Fruit fly (Drosophila melanogaster) whole organism, embryonic: ENCODE results near the gene cdi.

Experiments used
- Asciz ChIP-seq: fragments of 200-800 bp; sonication (Bioruptor generic); optimal IDR thresholded peaks from 2 replicates; lab custom pipeline; 2017; ENCODE audit warnings: missing biosample characterization, mild to moderate bottlenecking, missing genetic modification characterization, missing genetic modification reagents
- B-H1 ChIP-seq: fragments of 200-800 bp; sonication (Bioruptor generic); IDR thresholded peaks from 3 replicates; pipeline ENCODE4 v1.3.6; 2022; ENCODE audit warnings: missing biosample characterization, missing genetic modification characterization
- C15 ChIP-seq: fragments of 200-800 bp; sonication (Bioruptor generic); IDR thresholded peaks from 3 replicates; pipeline ENCODE4 v1.3.6; 2022; ENCODE audit warnings: missing biosample characterization, missing genetic modification characterization
- CG1024 ChIP-seq: fragments of 200-800 bp; sonication (Bioruptor generic); IDR thresholded peaks from 2 replicates; pipeline ENCODE4 v1.3.6; 2022; ENCODE audit warnings: missing biosample characterization, missing genetic modification characterization
- CG11093 ChIP-seq: fragments of 200-800 bp; sonication (Bioruptor generic); IDR thresholded peaks from 3 replicates; pipeline ENCODE4 v1.3.6; 2022; ENCODE audit warnings: missing biosample characterization, missing genetic modification characterization
- CG11723 ChIP-seq: fragments of 200-800 bp; sonication (Bioruptor generic); optimal IDR thresholded peaks from 2 replicates; lab custom pipeline; 2017; ENCODE audit warnings: missing biosample characterization, mild to moderate bottlenecking, missing genetic modification characterization
- CG12236 ChIP-seq: fragments of 200-800 bp; sonication (Bioruptor generic); optimal IDR thresholded peaks from 2 replicates; lab custom pipeline; 2016; ENCODE audit warnings: missing biosample characterization, missing genetic modification characterization
- CG1603 ChIP-seq: fragments of 200-800 bp; sonication (Bioruptor generic); optimal IDR thresholded peaks from 2 replicates; lab custom pipeline; 2019; ENCODE audit warnings: missing biosample characterization, mild to moderate bottlenecking, missing genetic modification characterization, moderate library complexity
- CG1792 ChIP-seq: fragments of 200-800 bp; sonication (Bioruptor generic); optimal IDR thresholded peaks from 2 replicates; lab custom pipeline; 2016; ENCODE audit warnings: missing biosample characterization, missing genetic modification characterization
- CG18011 ChIP-seq: fragments of 200-800 bp; sonication (Bioruptor generic); optimal IDR thresholded peaks from 2 replicates; lab custom pipeline; 2017; ENCODE audit warnings: missing biosample characterization, missing genetic modification characterization, mild to moderate bottlenecking, moderate library complexity, missing genotype
- CG1832 ChIP-seq: fragments of 200-800 bp; sonication (Bioruptor generic); optimal IDR thresholded peaks from 2 replicates; lab custom pipeline; 2017; ENCODE audit warnings: missing biosample characterization, mild to moderate bottlenecking, missing genetic modification characterization, inconsistent platforms
- CG2116 ChIP-seq: fragments of 200-800 bp; sonication (Bioruptor generic); optimal IDR thresholded peaks from 3 replicates; lab custom pipeline; 2018; ENCODE audit warnings: missing biosample characterization, mild to moderate bottlenecking, missing genetic modification characterization
- CG2875 ChIP-seq: fragments of 200-800 bp; sonication (Bioruptor generic); optimal IDR thresholded peaks from 2 replicates; lab custom pipeline; 2017; ENCODE audit warnings: missing biosample characterization, mild to moderate bottlenecking, missing genetic modification characterization, missing genetic modification reagents
- CG2889 ChIP-seq: fragments of 200-800 bp; sonication (Bioruptor generic); IDR thresholded peaks from 3 replicates; pipeline ENCODE4 v1.3.6; 2022; ENCODE audit warnings: missing biosample characterization, missing genetic modification characterization
- CG3163 ChIP-seq: fragments of 200-800 bp; sonication (Bioruptor generic); optimal IDR thresholded peaks from 3 replicates; lab custom pipeline; 2016; ENCODE audit warnings: missing biosample characterization, missing genetic modification characterization
- CG33557 ChIP-seq: fragments of 200-800 bp; sonication (Bioruptor generic); optimal IDR thresholded peaks from 2 replicates; lab custom pipeline; 2019; ENCODE audit warnings: missing biosample characterization, mild to moderate bottlenecking, missing genetic modification characterization, moderate library complexity
- CG3995 ChIP-seq: fragments of 200-800 bp; sonication (Bioruptor generic); optimal IDR thresholded peaks from 3 replicates; lab custom pipeline; 2016; ENCODE audit warnings: missing biosample characterization, missing genetic modification characterization
- CG6813 ChIP-seq: fragments of 200-800 bp; sonication (Bioruptor generic); optimal IDR thresholded peaks from 2 replicates; lab custom pipeline; 2017; ENCODE audit warnings: missing biosample characterization, missing genetic modification characterization, mild to moderate bottlenecking, moderate library complexity, missing genetic modification reagents
- CG7372 ChIP-seq: fragments of 200-800 bp; sonication (Bioruptor generic); IDR thresholded peaks from 2 replicates; pipeline ENCODE4 v1.3.6; 2022; ENCODE audit warnings: missing biosample characterization, missing genetic modification characterization
- CG8281 ChIP-seq: fragments of 200-800 bp; sonication (Bioruptor generic); optimal IDR thresholded peaks from 2 replicates; lab custom pipeline; 2018; ENCODE audit warnings: missing biosample characterization, mild to moderate bottlenecking, missing genetic modification characterization, moderate library complexity
- CG9437 ChIP-seq: fragments of 200-800 bp; sonication (Bioruptor generic); optimal IDR thresholded peaks from 2 replicates; lab custom pipeline; 2018; ENCODE audit warnings: missing biosample characterization, mild to moderate bottlenecking, missing genetic modification characterization
- Dbx ChIP-seq: fragments of 200-800 bp; sonication (Bioruptor generic); IDR thresholded peaks from 3 replicates; pipeline ENCODE4 v1.3.6; 2022; ENCODE audit warnings: missing biosample characterization, missing genetic modification characterization
- E2f1 ChIP-seq: fragments of 200-800 bp; sonication (Bioruptor generic); IDR thresholded peaks from 2 replicates; pipeline ENCODE4 v1.3.6; 2022; ENCODE audit warnings: missing biosample characterization, missing genetic modification characterization
- Fer2 ChIP-seq: fragments of 200-800 bp; sonication (Bioruptor generic); optimal IDR thresholded peaks from 2 replicates; lab custom pipeline; 2018; ENCODE audit warnings: missing biosample characterization, mild to moderate bottlenecking, missing genetic modification characterization, moderate library complexity
- Gsc ChIP-seq: fragments of 200-800 bp; sonication (Bioruptor generic); IDR thresholded peaks from 2 replicates; pipeline ENCODE4 v1.3.6; 2022; ENCODE audit warnings: missing biosample characterization, missing genetic modification characterization
- HHEX ChIP-seq: fragments of 200-800 bp; sonication (Bioruptor generic); optimal IDR thresholded peaks from 3 replicates; lab custom pipeline; 2017; ENCODE audit warnings: missing biosample characterization, mild to moderate bottlenecking, missing genetic modification characterization, missing genetic modification reagents
- Meics ChIP-seq: fragments of 200-800 bp; sonication (Bioruptor generic); optimal IDR thresholded peaks from 2 replicates; lab custom pipeline; 2017; ENCODE audit warnings: missing biosample characterization, mild to moderate bottlenecking, missing genetic modification characterization
- Oli ChIP-seq: fragments of 200-800 bp; sonication (Bioruptor generic); optimal IDR thresholded peaks from 2 replicates; lab custom pipeline; 2018; ENCODE audit warnings: missing biosample characterization, mild to moderate bottlenecking, missing genetic modification characterization, moderate library complexity
- Sox102F ChIP-seq: fragments of 200-800 bp; sonication (Bioruptor generic); optimal IDR thresholded peaks from 2 replicates; lab custom pipeline; 2018; ENCODE audit warnings: missing biosample characterization, mild to moderate bottlenecking, missing genetic modification characterization, moderate library complexity
- ab ChIP-seq: fragments of 200-800 bp; sonication (Bioruptor generic); optimal IDR thresholded peaks from 2 replicates; lab custom pipeline; 2016; ENCODE audit warnings: missing biosample characterization, missing genetic modification characterization
- abd-A ChIP-seq: fragments of 200-800 bp; sonication (Bioruptor generic); optimal IDR thresholded peaks from 3 replicates; lab custom pipeline; 2019; ENCODE audit warnings: missing biosample characterization, mild to moderate bottlenecking, missing genetic modification characterization, moderate library complexity
- ash1 ChIP-seq: fragments of 200-800 bp; sonication (Bioruptor generic); optimal IDR thresholded peaks from 2 replicates; lab custom pipeline; 2018; ENCODE audit warnings: missing biosample characterization, mild to moderate bottlenecking, missing genetic modification characterization
- bbx ChIP-seq: fragments of 200-800 bp; sonication (Bioruptor generic); IDR thresholded peaks from 2 replicates; pipeline ENCODE4 v1.3.6; 2022; ENCODE audit warnings: missing biosample characterization, missing genetic modification characterization; ENCODE audit not compliant: partially characterized antibody
- cato ChIP-seq: fragments of 200-800 bp; sonication (Bioruptor generic); optimal IDR thresholded peaks from 2 replicates; lab custom pipeline; 2016; ENCODE audit warnings: missing biosample characterization, missing genetic modification characterization, borderline replicate concordance
- chinmo ChIP-seq: fragments of 200-800 bp; sonication (Bioruptor generic); IDR thresholded peaks from 4 replicates; pipeline ENCODE4 v1.3.6; 2022; ENCODE audit warnings: missing biosample characterization, missing genetic modification characterization; ENCODE audit not compliant: partially characterized antibody
- dan ChIP-seq: fragments of 200-800 bp; sonication (Bioruptor generic); IDR thresholded peaks from 2 replicates; pipeline ENCODE4 v1.3.6; 2022; ENCODE audit warnings: missing biosample characterization, missing genetic modification characterization
- dmrt11E ChIP-seq: fragments of 200-800 bp; sonication (Bioruptor generic); optimal IDR thresholded peaks from 3 replicates; lab custom pipeline; 2018; ENCODE audit warnings: missing biosample characterization, mild to moderate bottlenecking, missing genetic modification characterization, moderate library complexity
- emc ChIP-seq: fragments of 200-800 bp; sonication (Bioruptor generic); optimal IDR thresholded peaks from 2 replicates; lab custom pipeline; 2016; ENCODE audit warnings: missing biosample characterization, missing genetic modification characterization
- fd102C ChIP-seq: fragments of 200-800 bp; sonication (Bioruptor generic); optimal IDR thresholded peaks from 2 replicates; lab custom pipeline; 2018; ENCODE audit warnings: missing biosample characterization, mild to moderate bottlenecking, missing genetic modification characterization, moderate library complexity
- nerfin-1 ChIP-seq: fragments of 200-800 bp; sonication (Bioruptor generic); optimal IDR thresholded peaks from 3 replicates; lab custom pipeline; 2019; ENCODE audit warnings: missing biosample characterization, mild to moderate bottlenecking, missing genetic modification characterization, moderate library complexity
- nmo ChIP-seq: fragments of 200-800 bp; sonication (Bioruptor generic); optimal IDR thresholded peaks from 2 replicates; lab custom pipeline; 2018; ENCODE audit warnings: missing biosample characterization, mild to moderate bottlenecking, missing genetic modification characterization, moderate library complexity
- odd ChIP-seq: fragments of 200-800 bp; sonication (Bioruptor generic); optimal IDR thresholded peaks from 2 replicates; lab custom pipeline; 2017; ENCODE audit warnings: missing biosample characterization, mild to moderate bottlenecking, missing genetic modification characterization
- prd ChIP-seq, 3 experiments: fragments of >200 bp in 2 of 3; fragments of 200-800 bp in 1 of 3; sonication (Bioruptor generic) in 1 of 3; optimal IDR thresholded peaks in 2 of 3; IDR thresholded peaks in 1 of 3; 2 replicates in 2 of 3; 3 replicates in 1 of 3; pipeline versions ENCODE4 v1.3.6 to Lab custom; 2017 to 2022; ENCODE audit warnings: missing biosample characterization in 1 of 3, missing genetic modification characterization in 1 of 3
- pzg ChIP-seq: fragments of 200-800 bp; sonication (Bioruptor generic); optimal IDR thresholded peaks from 3 replicates; lab custom pipeline; 2018; ENCODE audit warnings: missing biosample characterization, mild to moderate bottlenecking, missing genetic modification characterization, moderate library complexity
- ranshi ChIP-seq: fragments of 200-800 bp; sonication (Bioruptor generic); IDR thresholded peaks from 2 replicates; pipeline ENCODE4 v1.3.6; 2022; ENCODE audit warnings: missing biosample characterization, missing genetic modification characterization
- ro ChIP-seq: fragments of 200-800 bp; sonication (Bioruptor generic); IDR thresholded peaks from 2 replicates; pipeline ENCODE4 v1.3.6; 2022; ENCODE audit warnings: missing biosample characterization, missing genetic modification characterization
- stwl ChIP-seq: fragments of 200-800 bp; sonication (Bioruptor generic); optimal IDR thresholded peaks from 3 replicates; lab custom pipeline; 2018; ENCODE audit warnings: missing biosample characterization, mild to moderate bottlenecking, missing genetic modification characterization, moderate library complexity
- tin ChIP-seq: fragments of 200-800 bp; sonication (Bioruptor generic); optimal IDR thresholded peaks from 3 replicates; lab custom pipeline; 2016; ENCODE audit warnings: missing biosample characterization, missing genetic modification characterization
- zfh2 ChIP-seq: fragments of 200-800 bp; sonication (Bioruptor generic); optimal IDR thresholded peaks from 2 replicates; lab custom pipeline; 2016; ENCODE audit warnings: missing biosample characterization, missing genetic modification characterization

The cdi gene

DNA sequence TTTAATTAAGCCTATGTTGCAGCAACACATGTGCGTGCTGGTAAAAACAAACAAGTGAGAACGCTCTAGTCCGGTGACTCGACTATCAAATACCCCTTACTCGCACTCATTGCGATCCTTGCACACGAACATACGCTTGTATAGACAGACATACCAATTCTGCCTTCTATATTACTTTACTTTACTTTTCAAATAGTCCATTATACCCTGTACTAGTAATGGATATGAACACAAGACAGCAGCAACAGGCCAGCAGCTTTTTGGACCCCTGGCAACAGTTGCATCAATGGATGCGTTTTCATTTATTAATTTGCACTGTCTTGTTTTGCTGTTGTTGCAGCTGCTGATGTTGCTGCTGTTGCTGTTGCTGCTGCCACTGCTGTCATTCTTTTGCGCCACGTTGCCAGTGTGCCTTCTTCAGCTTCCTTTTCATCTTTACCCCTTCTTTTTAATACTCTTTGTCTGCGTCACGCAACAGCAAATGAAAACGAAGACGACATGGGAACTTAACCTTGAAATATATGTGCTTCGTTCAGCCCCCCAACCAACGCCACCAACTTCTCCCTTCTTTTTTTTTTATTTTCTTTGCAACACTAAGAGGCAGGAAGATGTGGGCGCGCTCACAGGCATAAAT, 24.6 kb upstream of the cdi start (continued):
- TF ChIP-seq Fer2, result no peak
- TF ChIP-seq stwl, result no peak
- TF ChIP-seq tin, result peak; percentile 11
- TF ChIP-seq bbx (GFP tag; lab: Robert Waterston, UW), result no peak
- TF ChIP-seq Sox102F (GFP tag; lab: Kevin White, UChicago), result peak; percentile 52
- TF ChIP-seq CG11093 (GFP tag; lab: Robert Waterston, UW), result no peak
- peak; percentile 18 for TF ChIP-seq Oli (tag; lab: Kevin White, UChicago)
- no peak for TF ChIP-seq dan (GFP tag; lab: Robert Waterston, UW)
- 0 out of 2 replicates have a peak, but pooled peaks have one; percentile 10 for TF ChIP-seq E2f1 (GFP tag; lab: Robert Waterston, UW)
- no peak for TF ChIP-seq CG11723 (GFP tag; lab: Kevin White, UChicago)
- no peak for TF ChIP-seq CG2116 (GFP tag; lab: Kevin White, UChicago)
- TF ChIP-seq pzg (GFP tag; lab: Kevin White, UChicago), result no peak
- TF ChIP-seq nmo (GFP tag; lab: Kevin White, UChicago), result peak; percentile 35
- TF ChIP-seq CG2889 (GFP tag; lab: Robert Waterston, UW), result 0 out of 3 replicates have a peak, but pooled peaks have one; percentile 33
- no peak for TF ChIP-seq cato
- no peak for TF ChIP-seq Asciz (GFP tag; lab: Kevin White, UChicago)
- TF ChIP-seq CG1603 (tag; lab: Kevin White, UChicago), result peak; percentile 76
- TF ChIP-seq B-H1, result 0 out of 3 replicates have a peak, but pooled peaks have one; percentile 18
- TF ChIP-seq CG9437 (GFP tag; lab: Kevin White, UChicago), result no peak
- no peak for TF ChIP-seq ro
- TF ChIP-seq Meics, result no peak
- TF ChIP-seq nerfin-1 (tag; lab: Kevin White, UChicago), result no peak
- TF ChIP-seq CG2875 (GFP tag; lab: Kevin White, UChicago), result no peak
- TF ChIP-seq CG1024 (GFP tag; lab: Robert Waterston, UW), result peak; percentile 49; the same call in 1 of the 2 replicates
- TF ChIP-seq chinmo (GFP tag; lab: Robert Waterston, UW), result no peak
- no peak for TF ChIP-seq emc
- TF ChIP-seq dmrt11E (tag; lab: Kevin White, UChicago), result no peak
- TF ChIP-seq CG3995 (GFP tag; lab: Kevin White, UChicago), result no peak
- no peak for TF ChIP-seq CG8281 (tag; lab: Kevin White, UChicago)
- no peak for TF ChIP-seq ash1
- TF ChIP-seq fd102C (GFP tag; lab: Kevin White, UChicago), result no peak
- no peak for TF ChIP-seq CG6813 (GFP tag; lab: Kevin White, UChicago)
- peak; percentile 27 for TF ChIP-seq ab (GFP tag; lab: Kevin White, UChicago)
- TF ChIP-seq HHEX (GFP tag; lab: Kevin White, UChicago), result no peak
- TF ChIP-seq Dbx (GFP tag; lab: Robert Waterston, UW), result no peak
- no peak for TF ChIP-seq odd (GFP tag; lab: Kevin White, UChicago)
- TF ChIP-seq CG1832, result no peak
- TF ChIP-seq CG3163 (GFP tag; lab: Kevin White, UChicago), result no peak
- TF ChIP-seq CG33557 (GFP tag; lab: Kevin White, UChicago), result no peak
- TF ChIP-seq CG7372, result no peak
- no peak for TF ChIP-seq CG1792
- TF ChIP-seq Gsc (GFP tag; lab: Robert Waterston, UW), result 0 out of 2 replicates have a peak, but pooled peaks have one; percentile 25
- no peak for TF ChIP-seq zfh2 (GFP tag; lab: Kevin White, UChicago)
- TF ChIP-seq prd (optimal IDR thresholded peaks at IDR 0.05; lab: Kevin White, UChicago), result no peak
- peak; percentile 65 for TF ChIP-seq prd (GFP tag; IDR thresholded peaks at IDR 0.05; lab: Robert Waterston, UW)
- TF ChIP-seq CG18011 (GFP tag; lab: Kevin White, UChicago), result no peak
- no peak for TF ChIP-seq abd-A (tag; lab: Kevin White, UChicago)
- no peak for TF ChIP-seq C15 (GFP tag; lab: Robert Waterston, UW)
- TF ChIP-seq ranshi, result peak; percentile 39; the same call in 1 of the 2 replicates
- no peak for TF ChIP-seq CG12236 (GFP tag; lab: Kevin White, UChicago)
